Fruit fly (Drosophila melanogaster) whole organism, embryonic: ENCODE data around the gene CG34256.

ENCODE experiments used
- fru ChIP-seq: fragments of >200 bp; optimal IDR thresholded peaks from 2 replicates; lab custom pipeline; 2017
- toy ChIP-seq: fragments of 200-800 bp; sonication (Bioruptor generic); IDR thresholded peaks from 2 replicates; pipeline ENCODE4 v1.3.6; 2022; ENCODE audit warnings: missing biosample characterization, missing genetic modification characterization
- yki ChIP-seq: fragments of >200 bp; optimal IDR thresholded peaks from 3 replicates; lab custom pipeline; 2018

DNA sequence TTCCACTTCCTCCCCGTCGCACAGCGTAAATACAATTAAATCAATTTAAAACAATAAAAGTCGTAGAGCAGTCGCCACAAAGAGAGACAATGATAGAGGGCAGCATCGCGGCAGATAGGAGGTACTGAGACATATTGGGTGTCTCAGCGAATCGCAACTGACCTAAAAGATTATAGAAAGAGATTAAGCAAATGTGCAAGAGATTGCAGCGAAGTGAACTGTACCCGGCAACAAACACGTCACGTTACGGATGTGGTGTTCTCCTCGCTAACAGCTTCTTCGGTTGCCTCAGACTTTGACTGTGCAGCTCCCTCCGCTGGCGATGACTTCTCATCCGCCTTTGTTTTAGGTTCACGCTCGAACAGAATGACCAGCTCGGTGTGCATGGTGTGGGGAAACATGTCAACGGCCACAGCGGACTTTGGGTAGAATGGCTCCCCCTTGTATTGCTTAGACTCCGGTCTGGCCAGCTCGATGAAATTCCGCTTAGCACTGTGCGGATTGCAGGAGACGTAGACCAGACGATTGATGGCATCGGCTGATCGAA lies 8.7 kb upstream of the CG34256 start:
- TF ChIP-seq yki (lab: Kevin White, UChicago), result no peak
- TF ChIP-seq toy, result no peak
- TF ChIP-seq fru (lab: Kevin White, UChicago), result no peak
